Fruit fly (Drosophila melanogaster) whole organism, larva: Measurements from ENCODE around the gene Nep3.
"Not testable (repeated sequence)": the region's sequence is repeated elsewhere in the genome, so short reads cannot be mapped to it uniquely, and the experiment has no call there.

Experiments
- noc ChIP-seq: fragments of 200-800 bp; sonication (Bioruptor generic); optimal IDR thresholded peaks from 3 replicates; lab custom pipeline; 2019; ENCODE audit warnings: missing biosample characterization, mild to moderate bottlenecking, missing genetic modification characterization, moderate library complexity

The Nep3 gene

DNA sequence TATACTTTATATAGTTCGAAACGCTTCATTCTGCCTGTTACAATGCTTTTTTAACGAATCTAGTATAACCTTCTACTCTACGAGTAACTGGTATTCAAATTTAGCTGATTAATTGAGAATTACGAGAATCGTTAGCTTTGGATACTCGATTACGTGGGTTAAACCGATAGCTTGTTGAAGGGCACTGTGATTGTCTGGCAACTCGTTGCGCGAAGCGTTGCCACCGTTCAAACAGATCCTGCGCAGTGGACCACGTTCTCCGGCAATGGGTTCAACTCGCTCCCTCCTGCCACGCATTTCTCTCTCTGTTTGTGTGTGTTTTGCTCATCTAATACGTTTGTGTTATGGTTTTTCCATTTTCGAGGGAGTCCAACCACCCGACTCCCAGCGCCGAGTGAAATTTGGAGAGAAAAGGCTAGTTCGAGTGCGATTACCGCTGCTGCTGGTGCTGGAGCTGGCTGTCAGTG lies at the start of gene Nep3:
TSS of gene Nep3 (plus strand) at position 417 of the 467 bp plus-strand sequence.
- TF ChIP-seq noc, result no peak

dm6 chrX:19915181-19915580 lies 45.9 kb upstream of the Nep3 start, which contains the start of gene CG45487:
Gene CG45487 (minus strand): TSS chrX:19915281.
- TF ChIP-seq noc, result not testable (repeated sequence)

DNA sequence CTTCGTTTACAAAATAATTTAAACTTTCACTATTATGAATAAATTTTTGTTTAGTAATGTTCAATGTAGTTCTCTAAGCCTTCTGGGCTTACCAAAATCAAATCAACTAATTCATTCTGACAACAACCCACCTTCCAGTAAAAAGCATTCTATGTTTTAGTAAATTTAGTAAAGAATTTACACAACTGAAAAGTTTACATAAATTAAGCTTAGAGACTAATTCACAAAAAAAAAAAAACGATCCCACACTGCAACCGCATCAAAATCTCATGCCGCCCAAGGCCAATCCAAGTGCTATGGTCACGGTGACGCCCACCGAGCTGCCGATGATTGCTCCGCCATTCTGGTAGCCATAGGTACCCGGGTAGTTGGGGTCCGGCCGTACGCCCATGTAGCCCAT lies 40.8 kb upstream of the Nep3 start, which contains the start of gene CG45488:
TSS of gene CG45488 (minus strand) at position 101 of the 400 bp plus-strand sequence.
- not testable (repeated sequence) for TF ChIP-seq noc

DNA sequence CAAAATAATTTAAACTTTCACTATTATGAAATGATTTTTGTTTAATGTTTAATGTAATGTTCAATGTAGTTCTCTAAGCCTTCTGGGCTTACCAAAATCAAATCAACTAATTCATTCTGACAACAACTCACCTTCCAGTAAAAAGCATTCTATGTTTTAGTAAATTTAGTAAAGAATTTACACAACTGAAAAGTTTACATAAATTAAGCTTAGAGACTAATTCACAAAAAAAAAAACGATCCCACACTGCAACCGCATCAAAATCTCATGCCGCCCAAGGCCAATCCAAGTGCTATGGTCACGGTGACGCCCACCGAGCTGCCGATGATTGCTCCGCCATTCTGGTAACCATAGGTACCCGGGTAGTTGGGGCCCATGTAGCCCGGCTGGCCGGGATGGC lies 32.0 kb upstream of the Nep3 start, which contains the start of gene CG45489:
TSS of gene CG45489 (minus strand) at position 101 of the 400 bp plus-strand sequence.
- not testable (repeated sequence) for TF ChIP-seq noc

- TF ChIP-seq noc, result not testable (repeated sequence)
Measured at dm6 chrX:19934194-19934593, 26.9 kb upstream of the Nep3 start, which contains the start of gene CG45490. Gene CG45490 (minus strand): TSS chrX:19934294.

DNA sequence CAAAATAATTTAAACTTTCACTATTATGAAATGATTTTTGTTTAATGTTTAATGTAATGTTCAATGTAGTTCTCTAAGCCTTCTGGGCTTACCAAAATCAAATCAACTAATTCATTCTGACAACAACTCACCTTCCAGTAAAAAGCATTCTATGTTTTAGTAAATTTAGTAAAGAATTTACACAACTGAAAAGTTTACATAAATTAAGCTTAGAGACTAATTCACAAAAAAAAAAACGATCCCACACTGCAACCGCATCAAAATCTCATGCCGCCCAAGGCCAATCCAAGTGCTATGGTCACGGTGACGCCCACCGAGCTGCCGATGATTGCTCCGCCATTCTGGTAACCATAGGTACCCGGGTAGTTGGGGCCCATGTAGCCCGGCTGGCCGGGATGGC lies 22.2 kb upstream of the Nep3 start, which contains the start of gene CG45491:
TSS of gene CG45491 (minus strand) at position 101 of the 400 bp plus-strand sequence.
- not testable (repeated sequence) for TF ChIP-seq noc

dm6 chrX:19944047-19944446 lies 17.1 kb upstream of the Nep3 start, which contains the start of gene CG45492:
Gene CG45492 (minus strand): TSS chrX:19944147.
- not testable (repeated sequence) for TF ChIP-seq noc

DNA sequence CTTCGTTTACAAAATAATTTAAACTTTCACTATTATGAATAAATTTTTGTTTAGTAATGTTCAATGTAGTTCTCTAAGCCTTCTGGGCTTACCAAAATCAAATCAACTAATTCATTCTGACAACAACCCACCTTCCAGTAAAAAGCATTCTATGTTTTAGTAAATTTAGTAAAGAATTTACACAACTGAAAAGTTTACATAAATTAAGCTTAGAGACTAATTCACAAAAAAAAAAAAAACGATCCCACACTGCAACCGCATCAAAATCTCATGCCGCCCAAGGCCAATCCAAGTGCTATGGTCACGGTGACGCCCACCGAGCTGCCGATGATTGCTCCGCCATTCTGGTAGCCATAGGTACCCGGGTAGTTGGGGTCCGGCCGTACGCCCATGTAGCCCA lies 12.3 kb upstream of the Nep3 start, which contains the start of gene CG45493:
TSS of gene CG45493 (minus strand) at position 101 of the 400 bp plus-strand sequence.
- TF ChIP-seq noc, result not testable (repeated sequence)

- TF ChIP-seq noc, result not testable (repeated sequence)
Measured at dm6 chrX:19953508-19953907, 7.6 kb upstream of the Nep3 start, which contains the start of gene CG45494. Gene CG45494 (minus strand): TSS chrX:19953608.

DNA sequence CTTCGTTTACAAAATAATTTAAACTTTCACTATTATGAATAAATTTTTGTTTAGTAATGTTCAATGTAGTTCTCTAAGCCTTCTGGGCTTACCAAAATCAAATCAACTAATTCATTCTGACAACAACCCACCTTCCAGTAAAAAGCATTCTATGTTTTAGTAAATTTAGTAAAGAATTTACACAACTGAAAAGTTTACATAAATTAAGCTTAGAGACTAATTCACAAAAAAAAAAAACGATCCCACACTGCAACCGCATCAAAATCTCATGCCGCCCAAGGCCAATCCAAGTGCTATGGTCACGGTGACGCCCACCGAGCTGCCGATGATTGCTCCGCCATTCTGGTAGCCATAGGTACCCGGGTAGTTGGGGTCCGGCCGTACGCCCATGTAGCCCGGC lies 2.9 kb upstream of the Nep3 start, which contains the start of gene CG43784:
TSS of gene CG43784 (minus strand) at position 101 of the 400 bp plus-strand sequence.
- not testable (repeated sequence) for TF ChIP-seq noc

dm6 chrX:19959353-19959969 lies 1.6 kb upstream of the Nep3 start, which contains the start of gene CG12655:
Gene CG12655 (minus strand): TSS chrX:19959403.
- TF ChIP-seq noc, result no peak

- peak; percentile 34 for TF ChIP-seq noc
Measured at dm6 chrX:19964215-19964614, 3.1 kb downstream of the Nep3 start.

DNA sequence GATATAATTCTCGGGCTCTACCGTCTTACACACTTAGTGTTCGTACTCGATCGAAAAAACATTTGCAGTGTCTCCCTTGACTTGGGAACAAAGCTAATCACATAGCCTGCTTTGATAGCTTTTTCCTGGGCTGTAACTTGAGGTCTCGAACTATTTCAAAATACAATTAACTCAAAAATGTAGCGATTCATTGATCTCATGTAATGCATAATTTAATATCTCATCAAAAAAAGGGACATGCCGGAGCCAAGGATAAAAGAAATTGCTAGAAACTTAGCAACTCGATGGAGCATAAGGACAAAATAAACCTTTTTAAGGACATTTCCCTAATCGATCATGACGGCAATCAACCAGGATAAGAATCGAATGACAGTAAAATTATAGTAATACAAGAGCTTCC lies 40.9 kb downstream of the Nep3 start, which contains the start of gene lky:
TSS of gene lky (minus strand) at position 101 of the 400 bp plus-strand sequence.
- TF ChIP-seq noc, result no peak
